Worm (Caenorhabditis elegans) whole organism, L3 larva: ENCODE data around the gene T26C5.5.

Source experiments
- ama-1 ChIP-seq: fragments of 150-350 bp; optimal IDR thresholded peaks from 2 replicates; lab custom pipeline; 2018
- egl-27 ChIP-seq: sonication (generic microtip); optimal IDR thresholded peaks from 4 replicates; lab custom pipeline; 2017; ENCODE audit warnings: missing biosample characterization, missing genetic modification reagents, missing genetic modification characterization
- lsy-12 ChIP-seq: sonication (generic microtip); optimal IDR thresholded peaks from 2 replicates; lab custom pipeline; 2016; ENCODE audit warnings: mild to moderate bottlenecking, missing genetic modification characterization, missing compliant biosample characterization
- nfya-1 ChIP-seq: sonication (generic microtip); optimal IDR thresholded peaks from 2 replicates; lab custom pipeline; 2017; ENCODE audit warnings: missing genetic modification characterization, mild to moderate bottlenecking, missing compliant biosample characterization, antibody characterized with exemption, moderate library complexity; ENCODE audit not compliant: insufficient read depth
- pha-4 ChIP-seq: fragments of 150-350 bp; optimal IDR thresholded peaks from 2 replicates; lab custom pipeline; 2014; ENCODE audit warnings: missing biosample characterization, missing genetic modification reagents, missing genetic modification characterization
- unc-39 ChIP-seq: sonication (generic microtip); optimal IDR thresholded peaks from 4 replicates; lab custom pipeline; 2017; ENCODE audit warnings: missing biosample characterization, missing genetic modification characterization

- peak; percentile 56 for TF ChIP-seq nfya-1
- TF ChIP-seq ama-1, result peak; percentile 40
- no peak for TF ChIP-seq lsy-12 (tag; lab: Kevin White, UChicago)
- TF ChIP-seq egl-27 (tag; lab: Kevin White, UChicago), result no peak
- no peak for TF ChIP-seq unc-39 (tag; lab: Kevin White, UChicago)
- TF ChIP-seq pha-4 (tag; lab: Kevin White, UChicago), result no peak
Measured at ce11 chrII:9281595-9281994, 35.0 kb upstream of the T26C5.5 start.
